Worm (Caenorhabditis elegans) whole organism, young adult: ENCODE measurements around the gene T07A5.1.

Source experiments
- B0035.1 ChIP-seq: sonication (generic microtip); optimal IDR thresholded peaks from 2 replicates; lab custom pipeline; 2016; ENCODE audit warnings: missing genetic modification characterization, mild to moderate bottlenecking, missing compliant biosample characterization, missing genotype, missing genetic modification reagents
- B0261.1 ChIP-seq: sonication (generic microtip); optimal IDR thresholded peaks from 2 replicates; lab custom pipeline; 2016; ENCODE audit warnings: mild to moderate bottlenecking, missing genetic modification characterization, moderate library complexity, missing compliant biosample characterization
- B0336.3 ChIP-seq: fragments of 200-800 bp; sonication (Bioruptor generic); IDR thresholded peaks from 2 replicates; pipeline ENCODE4 v1.3.6; 2022; ENCODE audit warnings: missing genetic modification characterization, missing compliant biosample characterization
- D2030.7 ChIP-seq: fragments of 200-800 bp; sonication (Bioruptor generic); IDR thresholded peaks from 2 replicates; pipeline ENCODE4 v1.3.6; 2022; ENCODE audit warnings: missing genetic modification reagents, missing genetic modification characterization, missing compliant biosample characterization
- F22D6.2 ChIP-seq: sonication (generic microtip); optimal IDR thresholded peaks from 2 replicates; lab custom pipeline; 2016; ENCODE audit warnings: mild to moderate bottlenecking, missing genetic modification characterization, missing compliant biosample characterization
- F33H1.4 ChIP-seq: fragments of 200-800 bp; sonication (Bioruptor generic); IDR thresholded peaks from 2 replicates; pipeline ENCODE4 v1.3.6; 2022; ENCODE audit warnings: missing genetic modification reagents, missing genetic modification characterization, missing compliant biosample characterization
- F37B4.10 ChIP-seq: fragments of 200-800 bp; sonication (Bioruptor generic); IDR thresholded peaks from 2 replicates; pipeline ENCODE4 v1.3.6; 2022; ENCODE audit warnings: missing genetic modification characterization, missing compliant biosample characterization
- T07F8.4 ChIP-seq: sonication (generic microtip); optimal IDR thresholded peaks from 2 replicates; lab custom pipeline; 2016; ENCODE audit warnings: mild to moderate bottlenecking, missing genetic modification characterization, moderate library complexity, missing compliant biosample characterization
- T26A5.8 ChIP-seq: sonication (generic microtip); optimal IDR thresholded peaks from 2 replicates; lab custom pipeline; 2016; ENCODE audit warnings: missing genetic modification characterization, missing compliant biosample characterization
- Y67H2A.10 ChIP-seq: fragments of 200-800 bp; sonication (Bioruptor generic); conservative IDR thresholded peaks from 2 replicates; pipeline ENCODE4 v1.3.6; 2022; ENCODE audit warnings: missing genetic modification reagents, missing genetic modification characterization, missing compliant biosample characterization
- akir-1 ChIP-seq: fragments of 200-800 bp; sonication (Bioruptor generic); optimal IDR thresholded peaks from 2 replicates; lab custom pipeline; 2018; ENCODE audit warnings: mild to moderate bottlenecking, missing genetic modification characterization, moderate library complexity, missing compliant biosample characterization
- atf-7 ChIP-seq: sonication (generic microtip); optimal IDR thresholded peaks from 2 replicates; lab custom pipeline; 2017; ENCODE audit warnings: mild to moderate bottlenecking, missing genetic modification characterization, missing compliant biosample characterization
- ceh-58 ChIP-seq: fragments of 200-800 bp; sonication (Bioruptor generic); IDR thresholded peaks from 2 replicates; pipeline ENCODE4 v1.3.6; 2022; ENCODE audit warnings: missing genetic modification characterization, missing compliant biosample characterization
- die-1 ChIP-seq: sonication (generic microtip); optimal IDR thresholded peaks from 2 replicates; lab custom pipeline; 2016; ENCODE audit warnings: missing genotype, mild to moderate bottlenecking, missing genetic modification characterization, missing compliant biosample characterization
- dpff-1 ChIP-seq: sonication (generic microtip); optimal IDR thresholded peaks from 2 replicates; lab custom pipeline; 2017; ENCODE audit warnings: mild to moderate bottlenecking, missing genetic modification characterization, missing compliant biosample characterization
- egrh-3 ChIP-seq: fragments of 200-800 bp; sonication (Bioruptor generic); IDR thresholded peaks from 2 replicates; pipeline ENCODE4 v1.3.6; 2022; ENCODE audit warnings: missing genetic modification reagents, missing genetic modification characterization, missing compliant biosample characterization
- fkh-3 ChIP-seq: sonication (generic microtip); optimal IDR thresholded peaks from 2 replicates; lab custom pipeline; 2016; ENCODE audit warnings: mild to moderate bottlenecking, missing genetic modification characterization, missing compliant biosample characterization
- gei-17 ChIP-seq: fragments of 200-800 bp; sonication (Bioruptor generic); optimal IDR thresholded peaks from 2 replicates; lab custom pipeline; 2018; ENCODE audit warnings: mild to moderate bottlenecking, missing genetic modification characterization, missing compliant biosample characterization
- him-1 ChIP-seq: sonication (generic microtip); optimal IDR thresholded peaks from 2 replicates; lab custom pipeline; 2016; ENCODE audit warnings: missing genotype, missing genetic modification reagents, missing genetic modification characterization, missing compliant biosample characterization
- let-607 ChIP-seq, 2 experiments: fragments of 200-800 bp in 1 of 2; sonication (Bioruptor generic) in 1 of 2; sonication (generic microtip) in 1 of 2; optimal IDR thresholded peaks; 2 replicates each; lab custom pipeline; 2016 to 2018; ENCODE audit warnings: mild to moderate bottlenecking in 2 of 2, missing compliant biosample characterization in 2 of 2, missing genetic modification characterization in 2 of 2, moderate library complexity in 2 of 2, missing genotype in 1 of 2
- lin-35 ChIP-seq, 3 experiments: fragments of 150-350 bp in 2 of 3; sonication (generic microtip) in 1 of 3; optimal IDR thresholded peaks; 2 replicates each; lab custom pipeline; 2014 to 2018; ENCODE audit warnings: missing biosample characterization in 3 of 3, missing genetic modification characterization in 3 of 3, missing genetic modification reagents in 3 of 3
- lir-1 ChIP-seq: fragments of 200-800 bp; sonication (Bioruptor generic); conservative IDR thresholded peaks from 2 replicates; pipeline ENCODE4 v1.3.6; 2022; ENCODE audit warnings: missing genetic modification reagents, missing genetic modification characterization, missing compliant biosample characterization
- madf-8 ChIP-seq: fragments of 200-800 bp; sonication (Bioruptor generic); conservative IDR thresholded peaks from 2 replicates; pipeline ENCODE4 v1.3.6; 2022; ENCODE audit warnings: missing genetic modification reagents, missing genetic modification characterization, missing compliant biosample characterization
- mes-4 ChIP-seq: sonication (generic microtip); optimal IDR thresholded peaks from 2 replicates; lab custom pipeline; 2016; ENCODE audit warnings: missing genotype, missing genetic modification characterization, missing compliant biosample characterization
- nhr-80 ChIP-seq: sonication (generic microtip); optimal IDR thresholded peaks from 2 replicates; lab custom pipeline; 2016; ENCODE audit warnings: missing genetic modification characterization, missing compliant biosample characterization
- rcor-1 ChIP-seq: fragments of 200-800 bp; sonication (Bioruptor generic); IDR thresholded peaks from 2 replicates; pipeline ENCODE4 v1.3.6; 2022; ENCODE audit warnings: missing genetic modification reagents, missing genetic modification characterization, missing compliant biosample characterization
- rpc-1 ChIP-seq, 2 experiments: fragments of 150-350 bp in 1 of 2; sonication (generic microtip) in 1 of 2; optimal IDR thresholded peaks; 2 replicates each; lab custom pipeline; 2014 to 2018; ENCODE audit warnings: missing biosample characterization in 1 of 2, missing genetic modification characterization in 1 of 2, missing genetic modification reagents in 1 of 2, missing genotype in 1 of 2
- sdz-38 ChIP-seq: sonication (generic microtip); optimal IDR thresholded peaks from 2 replicates; lab custom pipeline; 2016; ENCODE audit warnings: missing genotype, missing genetic modification characterization, missing compliant biosample characterization
- snpc-1.1 ChIP-seq: sonication (generic microtip); optimal IDR thresholded peaks from 2 replicates; lab custom pipeline; 2017; ENCODE audit warnings: missing genetic modification characterization, mild to moderate bottlenecking, missing compliant biosample characterization, antibody characterized with exemption, moderate library complexity, missing genotype, missing genetic modification reagents; ENCODE audit not compliant: insufficient read depth
- snpc-3.4 ChIP-seq: sonication (generic microtip); optimal IDR thresholded peaks from 2 replicates; lab custom pipeline; 2017; ENCODE audit warnings: missing genetic modification characterization, mild to moderate bottlenecking, missing compliant biosample characterization, antibody characterized with exemption, moderate library complexity, missing genotype, missing genetic modification reagents
- unc-130 ChIP-seq: sonication (generic microtip); optimal IDR thresholded peaks from 2 replicates; lab custom pipeline; 2016; ENCODE audit warnings: missing genetic modification reagents, missing genetic modification characterization, missing compliant biosample characterization
- unc-62 ChIP-seq: fragments of 150-350 bp; optimal IDR thresholded peaks from 2 replicates; lab custom pipeline; 2014; ENCODE audit warnings: missing biosample characterization, missing genetic modification reagents, missing genetic modification characterization
- xnd-1 ChIP-seq: sonication (generic microtip); optimal IDR thresholded peaks from 2 replicates; lab custom pipeline; 2016; ENCODE audit warnings: missing genotype, missing genetic modification reagents, missing genetic modification characterization, missing compliant biosample characterization
- zfh-2 ChIP-seq: fragments of 200-800 bp; sonication (Bioruptor generic); conservative IDR thresholded peaks from 2 replicates; pipeline ENCODE4 v1.3.6; 2022; ENCODE audit warnings: missing genetic modification reagents, missing genetic modification characterization, missing compliant biosample characterization
- ztf-18 ChIP-seq: sonication (generic microtip); optimal IDR thresholded peaks from 2 replicates; lab custom pipeline; 2016; ENCODE audit warnings: missing genotype, mild to moderate bottlenecking, missing genetic modification characterization, missing compliant biosample characterization
- ztf-22 ChIP-seq: fragments of 200-800 bp; sonication (Bioruptor generic); optimal IDR thresholded peaks from 2 replicates; lab custom pipeline; 2018; ENCODE audit warnings: mild to moderate bottlenecking, missing genetic modification characterization, moderate library complexity, missing compliant biosample characterization
- ztf-26 ChIP-seq: sonication (generic microtip); optimal IDR thresholded peaks from 2 replicates; lab custom pipeline; 2017; ENCODE audit warnings: missing genetic modification characterization, missing compliant biosample characterization
- ztf-6 ChIP-seq: fragments of 200-800 bp; sonication (Bioruptor generic); IDR thresholded peaks from 2 replicates; pipeline ENCODE4 v1.3.6; 2022; ENCODE audit warnings: missing genetic modification reagents, missing genetic modification characterization, missing compliant biosample characterization

Gene T07A5.1

DNA sequence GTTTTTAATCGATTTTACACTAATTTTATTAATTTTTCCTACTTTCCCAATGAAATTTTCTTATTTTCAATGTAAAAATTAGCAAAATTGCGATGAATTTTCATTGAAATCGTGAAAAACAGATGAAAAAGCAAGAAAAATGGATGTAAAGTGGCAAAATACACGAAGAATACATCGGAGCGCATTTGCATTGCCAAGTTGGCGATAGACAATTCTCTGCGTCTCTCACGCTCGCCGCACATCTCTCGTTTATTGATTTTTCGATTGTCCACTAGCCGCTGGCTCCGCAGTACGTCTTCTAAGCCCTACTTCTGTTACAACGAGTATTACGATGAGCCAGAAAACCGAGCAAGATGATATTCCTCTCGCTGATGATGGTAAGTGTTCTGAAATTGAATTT, 12.8 kb upstream of the T07A5.1 start, which contains the start of gene unc-69 (continued):
- TF ChIP-seq xnd-1 (tag; lab: Kevin White, UChicago) (no peak), lin-35 (GFP tag; optimal IDR thresholded peaks at IDR 0.05; lab: Kevin White, UChicago) (peak in 1 of 3 experiments; percentile 26), unc-62 (GFP tag; lab: Kevin White, UChicago) (no peak), ztf-22 (GFP tag; lab: Kevin White, UChicago) (no peak), unc-130 (GFP tag; lab: Kevin White, UChicago) (no peak), ztf-26 (tag; lab: Kevin White, UChicago) (no peak), T07F8.4 (tag; lab: Kevin White, UChicago) (no peak), akir-1 (GFP tag; lab: Kevin White, UChicago) (no peak), fkh-3 (no peak), gei-17 (GFP tag; lab: Kevin White, UChicago) (no peak), B0336.3 (GFP tag; lab: Robert Waterston, UW) (no peak), dpff-1 (tag; lab: Kevin White, UChicago) (no peak), F37B4.10 (GFP tag; lab: Robert Waterston, UW) (no peak), let-607 (tag; optimal IDR thresholded peaks at IDR 0.05; lab: Kevin White, UChicago) (peak; percentile 12 to 48), snpc-1.1 (tag; lab: Kevin White, UChicago) (no peak), ztf-6 (no peak), ceh-58 (GFP tag; lab: Robert Waterston, UW) (no peak), F33H1.4 (GFP tag; lab: Robert Waterston, UW) (peak; percentile 27; the same call in 1 of the 2 replicates), die-1 (tag; lab: Kevin White, UChicago) (no peak), rpc-1 (optimal IDR thresholded peaks at IDR 0.05; lab: Kevin White, UChicago) (no peak), rpc-1 (tag; optimal IDR thresholded peaks at IDR 0.05; lab: Kevin White, UChicago) (no peak), B0035.1 (tag; lab: Kevin White, UChicago) (no peak), B0261.1 (tag; lab: Kevin White, UChicago) (no peak), egrh-3 (GFP tag; lab: Robert Waterston, UW) (no peak), F22D6.2 (tag; lab: Kevin White, UChicago) (no peak), madf-8 (GFP tag; lab: Robert Waterston, UW) (no peak), snpc-3.4 (tag; lab: Kevin White, UChicago) (peak; percentile 9), Y67H2A.10 (GFP tag; lab: Robert Waterston, UW) (no peak)

DNA sequence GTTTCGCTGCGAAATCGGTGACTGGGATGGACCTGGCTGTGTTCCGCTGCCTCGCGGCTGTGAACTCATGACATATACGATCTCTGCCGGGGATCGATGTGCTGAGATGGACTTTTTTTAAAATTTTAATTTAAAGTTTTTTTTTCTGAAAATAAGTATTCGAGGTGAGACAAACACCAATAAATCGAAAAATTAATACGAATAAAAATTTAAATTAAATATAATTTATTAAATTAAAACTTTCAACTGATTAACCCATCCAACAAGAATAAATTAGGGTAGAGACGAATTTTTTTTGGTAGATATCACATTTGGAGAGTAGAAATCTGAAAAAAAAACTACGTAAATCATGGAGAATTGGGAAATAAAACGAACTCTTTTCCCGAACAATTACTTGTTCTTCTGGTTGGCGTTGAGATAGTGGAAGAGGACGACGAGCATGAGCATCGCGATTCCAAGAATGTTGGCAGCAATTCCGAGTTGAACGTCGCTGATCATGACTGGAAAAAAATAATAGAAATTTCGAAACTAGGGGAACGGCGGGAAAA, 12.1 kb upstream of the T07A5.1 start, which contains the start of the genes unc-50 and ostf-4:
unc-50 (minus strand) TSS at position 101 of the 548 bp plus-strand sequence.
ostf-4 (minus strand) TSS at position 498 of the 548 bp plus-strand sequence.
- TF ChIP-seq mes-4 (tag; lab: Kevin White, UChicago) = no peak

DNA sequence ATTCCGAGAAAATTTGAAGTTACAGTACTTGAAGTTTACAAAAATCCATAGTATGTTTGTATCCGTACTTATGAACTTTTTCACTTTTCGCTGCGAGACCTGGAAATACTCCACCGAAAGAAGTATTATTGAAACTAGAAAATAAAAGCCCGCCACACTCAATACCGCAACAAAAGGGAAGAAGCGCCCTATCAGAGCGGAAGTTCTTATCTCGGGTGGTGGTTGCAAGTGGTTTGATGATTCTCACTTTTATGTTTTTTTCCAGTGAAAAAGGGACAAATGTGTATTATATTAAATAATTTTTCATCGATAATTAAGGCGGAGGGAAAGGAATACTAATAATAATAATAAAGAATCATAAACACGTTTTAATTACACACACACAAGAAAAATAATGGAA, 8.2 kb upstream of the T07A5.1 start:
- TF ChIP-seq D2030.7 (GFP tag; lab: Robert Waterston, UW) = no peak
- TF ChIP-seq nhr-80 (tag; lab: Kevin White, UChicago) = peak; percentile 24
- peak; percentile 0 for TF ChIP-seq ztf-18 (tag; lab: Kevin White, UChicago)
- TF ChIP-seq mes-4 (tag; lab: Kevin White, UChicago) = no peak
- TF ChIP-seq rcor-1 = no peak
- TF ChIP-seq lir-1 (GFP tag; lab: Robert Waterston, UW) = no peak
- TF ChIP-seq him-1 (tag; lab: Kevin White, UChicago) = no peak
- TF ChIP-seq atf-7 (tag; lab: Kevin White, UChicago) = no peak
- no peak for TF ChIP-seq zfh-2 (GFP tag; lab: Robert Waterston, UW)
- no peak for TF ChIP-seq sdz-38 (tag; lab: Kevin White, UChicago)
- no peak for TF ChIP-seq T26A5.8 (tag; lab: Kevin White, UChicago)
